Worm (Caenorhabditis elegans): ENCODE results near the gene T19C3.2.

ce11 chrIII:609549-609948 lies 7.8 kb downstream of the T19C3.2 start, which contains the start of gene best-17:
- TF ChIP-seq ceh-82 (tag; optimal IDR thresholded peaks at IDR 0.05) (no peak), nhr-76 (tag; optimal IDR thresholded peaks at IDR 0.05) (no peak)
